Worm (Caenorhabditis elegans) whole organism, L4 larva: ENCODE measurements around the gene T20D4.10.

ENCODE experiments used
- F44E2.7 ChIP-seq: fragments of 200-800 bp; sonication (Bioruptor generic); IDR thresholded peaks from 2 replicates; pipeline ENCODE4 v2.1.2; 2022; ENCODE audit warnings: missing genetic modification characterization, missing compliant biosample characterization
- R02D3.7 ChIP-seq: fragments of 150-350 bp; sonication (generic microtip); optimal IDR thresholded peaks from 3 replicates; lab custom pipeline; 2014; ENCODE audit warnings: missing biosample characterization, missing genetic modification characterization
- T26A8.4 ChIP-seq: fragments of 200-800 bp; sonication (Bioruptor generic); IDR thresholded peaks from 2 replicates; pipeline ENCODE4 v1.3.6; 2022; ENCODE audit warnings: missing genetic modification characterization, missing compliant biosample characterization
- Y105C5A.15 ChIP-seq: fragments of 200-800 bp; sonication (Bioruptor generic); IDR thresholded peaks from 2 replicates; pipeline ENCODE4 v1.3.6; 2022; ENCODE audit warnings: missing genetic modification characterization, missing compliant biosample characterization
- Y75B8A.6 ChIP-seq: fragments of 200-800 bp; sonication (Bioruptor generic); IDR thresholded peaks from 2 replicates; pipeline ENCODE4 v1.3.6; 2022; ENCODE audit warnings: missing genetic modification reagents, missing genetic modification characterization, missing compliant biosample characterization
- aly-2 ChIP-seq: sonication (generic microtip); optimal IDR thresholded peaks from 2 replicates; lab custom pipeline; 2018; ENCODE audit warnings: missing biosample characterization, missing genetic modification characterization
- arid-1 ChIP-seq: fragments of 200-800 bp; sonication (Bioruptor generic); conservative IDR thresholded peaks from 2 replicates; pipeline ENCODE4 v1.3.6; 2022; ENCODE audit warnings: missing genetic modification reagents, missing genetic modification characterization, missing compliant biosample characterization
- ceh-32 ChIP-seq: sonication (generic microtip); optimal IDR thresholded peaks from 2 replicates; lab custom pipeline; 2016; ENCODE audit warnings: mild to moderate bottlenecking, missing genetic modification characterization, missing compliant biosample characterization; ENCODE audit not compliant: poor library complexity
- ceh-44 ChIP-seq: fragments of 200-800 bp; sonication (Bioruptor generic); IDR thresholded peaks from 2 replicates; pipeline ENCODE4 v1.3.6; 2022; ENCODE audit warnings: missing genetic modification reagents, missing genetic modification characterization, missing compliant biosample characterization
- ceh-62 ChIP-seq: sonication (generic microtip); optimal IDR thresholded peaks from 2 replicates; lab custom pipeline; 2017; ENCODE audit warnings: missing biosample characterization, missing genetic modification characterization
- ceh-82 ChIP-seq: sonication (generic microtip); optimal IDR thresholded peaks from 2 replicates; lab custom pipeline; 2017; ENCODE audit warnings: missing biosample characterization, missing genetic modification characterization
- ces-1 ChIP-seq: fragments of 150-350 bp; sonication (generic microtip); optimal IDR thresholded peaks from 4 replicates; lab custom pipeline; 2014; ENCODE audit warnings: missing biosample characterization, missing genetic modification reagents, missing genetic modification characterization
- cey-2 ChIP-seq: sonication (generic microtip); optimal IDR thresholded peaks from 3 replicates; lab custom pipeline; 2017; ENCODE audit warnings: missing genetic modification characterization, mild to moderate bottlenecking, missing compliant biosample characterization, antibody characterized with exemption, borderline replicate concordance; ENCODE audit not compliant: insufficient read depth
- ctbp-1 ChIP-seq: fragments of 200-800 bp; sonication (Bioruptor generic); IDR thresholded peaks from 2 replicates; pipeline ENCODE4 v1.3.6; 2022; ENCODE audit warnings: missing genetic modification reagents, missing genetic modification characterization, missing compliant biosample characterization
- daf-12 ChIP-seq: fragments of 150-350 bp; optimal IDR thresholded peaks from 2 replicates; lab custom pipeline; 2014; ENCODE audit warnings: missing biosample characterization, missing genetic modification reagents, missing genetic modification characterization
- daf-19 ChIP-seq: fragments of 200-800 bp; sonication (Bioruptor generic); conservative IDR thresholded peaks from 2 replicates; pipeline ENCODE4 v1.3.6; 2022; ENCODE audit warnings: missing genetic modification characterization, missing compliant biosample characterization
- dmd-9 ChIP-seq: fragments of 200-800 bp; sonication (Bioruptor generic); IDR thresholded peaks from 2 replicates; pipeline ENCODE4 v1.3.6; 2022; ENCODE audit warnings: missing genetic modification reagents, missing genetic modification characterization, missing compliant biosample characterization
- duxl-1 ChIP-seq: sonication (generic microtip); optimal IDR thresholded peaks from 2 replicates; lab custom pipeline; 2016; ENCODE audit warnings: mild to moderate bottlenecking, missing genetic modification characterization, moderate library complexity, missing compliant biosample characterization; ENCODE audit not compliant: poor library complexity
- dve-1 ChIP-seq: sonication (generic microtip); optimal IDR thresholded peaks from 2 replicates; lab custom pipeline; 2017; ENCODE audit warnings: antibody characterized with exemption, mild to moderate bottlenecking, missing genetic modification characterization, missing compliant biosample characterization; ENCODE audit not compliant: insufficient read depth
- gei-8 ChIP-seq: fragments of 200-800 bp; sonication (Bioruptor generic); optimal IDR thresholded peaks from 2 replicates; lab custom pipeline; 2018; ENCODE audit warnings: mild to moderate bottlenecking, missing genetic modification characterization, missing compliant biosample characterization
- hif-1 ChIP-seq, 2 experiments: sonication (generic microtip); optimal IDR thresholded peaks; 2 replicates each; lab custom pipeline; 2016 to 2017; ENCODE audit warnings: missing compliant biosample characterization in 2 of 2, missing genetic modification characterization in 2 of 2, missing genetic modification reagents in 2 of 2, missing genotype in 2 of 2, mild to moderate bottlenecking in 1 of 2
- hlh-11 ChIP-seq: fragments of 200-800 bp; sonication (Bioruptor generic); optimal IDR thresholded peaks from 2 replicates; lab custom pipeline; 2018; ENCODE audit warnings: mild to moderate bottlenecking, missing genetic modification characterization, missing compliant biosample characterization
- hlh-30 ChIP-seq: sonication (generic microtip); optimal IDR thresholded peaks from 2 replicates; lab custom pipeline; 2017; ENCODE audit warnings: antibody characterized with exemption, mild to moderate bottlenecking, missing genetic modification characterization, missing compliant biosample characterization; ENCODE audit not compliant: insufficient read depth
- lin-1 ChIP-seq: fragments of 200-800 bp; sonication (Bioruptor generic); IDR thresholded peaks from 2 replicates; pipeline ENCODE4 v1.3.6; 2022; ENCODE audit warnings: missing genetic modification reagents, missing genetic modification characterization, missing compliant biosample characterization
- lin-29 ChIP-seq: fragments of 200-800 bp; sonication (Bioruptor generic); IDR thresholded peaks from 2 replicates; pipeline ENCODE4 v1.3.6; 2022; ENCODE audit warnings: missing genetic modification reagents, missing genetic modification characterization, missing compliant biosample characterization
- lin-39 ChIP-seq: fragments of 150-350 bp; optimal IDR thresholded peaks from 2 replicates; lab custom pipeline; 2014; ENCODE audit warnings: missing biosample characterization, missing genetic modification reagents, missing genetic modification characterization
- lir-3 ChIP-seq: sonication (generic microtip); optimal IDR thresholded peaks from 2 replicates; lab custom pipeline; 2016; ENCODE audit warnings: mild to moderate bottlenecking, missing genetic modification characterization, missing compliant biosample characterization
- lsy-2 ChIP-seq, 2 experiments: fragments of 150-350 bp in 1 of 2; sonication (generic microtip) in 1 of 2; optimal IDR thresholded peaks; 2 replicates each; lab custom pipeline; 2014 to 2017; ENCODE audit warnings: missing biosample characterization in 2 of 2, missing genetic modification characterization in 2 of 2
- mdt-29 ChIP-seq: fragments of 200-800 bp; sonication (Bioruptor generic); IDR thresholded peaks from 2 replicates; pipeline ENCODE4 v1.3.6; 2022; ENCODE audit warnings: missing genetic modification reagents, missing genetic modification characterization, missing compliant biosample characterization
- mep-1 ChIP-seq: fragments of 150-350 bp; sonication (generic microtip); optimal IDR thresholded peaks from 3 replicates; lab custom pipeline; 2014; ENCODE audit warnings: missing biosample characterization, missing genetic modification characterization
- mxl-3 ChIP-seq: fragments of 200-800 bp; sonication (Bioruptor generic); optimal IDR thresholded peaks from 2 replicates; lab custom pipeline; 2018; ENCODE audit warnings: mild to moderate bottlenecking, missing genetic modification characterization, missing compliant biosample characterization
- nhr-10 ChIP-seq: fragments of 150-350 bp; optimal IDR thresholded peaks from 2 replicates; lab custom pipeline; 2014; ENCODE audit warnings: missing biosample characterization, missing genetic modification characterization
- nhr-102 ChIP-seq: sonication (generic microtip); optimal IDR thresholded peaks from 2 replicates; lab custom pipeline; 2016; ENCODE audit warnings: mild to moderate bottlenecking, missing genetic modification characterization, moderate library complexity, missing compliant biosample characterization
- nhr-11 ChIP-seq: fragments of 150-350 bp; optimal IDR thresholded peaks from 2 replicates; lab custom pipeline; 2014; ENCODE audit warnings: missing biosample characterization, missing genetic modification characterization
- nhr-111 ChIP-seq: fragments of 200-800 bp; sonication (Bioruptor generic); optimal IDR thresholded peaks from 2 replicates; lab custom pipeline; 2018; ENCODE audit warnings: mild to moderate bottlenecking, missing genetic modification characterization, missing compliant biosample characterization
- nhr-41 ChIP-seq: fragments of 200-800 bp; sonication (Bioruptor generic); IDR thresholded peaks from 2 replicates; pipeline ENCODE4 v1.3.6; 2022; ENCODE audit warnings: missing genetic modification reagents, missing genetic modification characterization, missing compliant biosample characterization
- nhr-48 ChIP-seq: sonication (generic microtip); optimal IDR thresholded peaks from 2 replicates; lab custom pipeline; 2016; ENCODE audit warnings: mild to moderate bottlenecking, missing genetic modification characterization, missing compliant biosample characterization
- pha-4 ChIP-seq, 2 experiments: fragments of 150-350 bp in 1 of 2; fragments of 200-800 bp in 1 of 2; sonication (Bioruptor generic) in 1 of 2; IDR thresholded peaks in 1 of 2; optimal IDR thresholded peaks in 1 of 2; 2 replicates each; pipeline versions ENCODE4 v1.3.6 to Lab custom; 2014 to 2022; ENCODE audit warnings: missing genetic modification characterization in 2 of 2, missing genetic modification reagents in 2 of 2, missing biosample characterization in 1 of 2, missing compliant biosample characterization in 1 of 2
- sdz-12 ChIP-seq: fragments of 200-800 bp; sonication (Bioruptor generic); optimal IDR thresholded peaks from 2 replicates; lab custom pipeline; 2018; ENCODE audit warnings: mild to moderate bottlenecking, missing genetic modification characterization, missing compliant biosample characterization
- set-16 ChIP-seq: fragments of 200-800 bp; sonication (Bioruptor generic); IDR thresholded peaks from 2 replicates; pipeline ENCODE4 v1.3.6; 2022; ENCODE audit warnings: missing genetic modification reagents, missing genetic modification characterization, missing compliant biosample characterization
- skn-1 ChIP-seq: fragments of 150-350 bp; optimal IDR thresholded peaks from 2 replicates; lab custom pipeline; 2014; ENCODE audit warnings: missing biosample characterization, missing genetic modification characterization
- snpc-4 ChIP-seq: fragments of 150-350 bp; optimal IDR thresholded peaks from 2 replicates; lab custom pipeline; 2014; ENCODE audit warnings: missing biosample characterization, missing genetic modification characterization
- spr-3 ChIP-seq: fragments of 200-800 bp; sonication (Bioruptor generic); optimal IDR thresholded peaks from 2 replicates; lab custom pipeline; 2018; ENCODE audit warnings: mild to moderate bottlenecking, missing genetic modification characterization, missing compliant biosample characterization
- tra-1 ChIP-seq: fragments of 200-800 bp; sonication (Bioruptor generic); IDR thresholded peaks from 2 replicates; pipeline ENCODE4 v1.3.6; 2022; ENCODE audit warnings: missing genetic modification reagents, missing genetic modification characterization, missing compliant biosample characterization
- unc-130 ChIP-seq: sonication (generic microtip); optimal IDR thresholded peaks from 2 replicates; lab custom pipeline; 2016; ENCODE audit warnings: missing genetic modification reagents, missing genetic modification characterization, missing compliant biosample characterization
- unc-39 ChIP-seq: sonication (generic microtip); optimal IDR thresholded peaks from 2 replicates; lab custom pipeline; 2017; ENCODE audit warnings: missing biosample characterization, missing genetic modification characterization
- unc-62 ChIP-seq, 3 experiments: fragments of 150-350 bp in 1 of 3; sonication (generic microtip); optimal IDR thresholded peaks in 2 of 3; peaks in 1 of 3; 1 replicate in 1 of 3; 2 replicates in 2 of 3; lab custom pipeline; 2014 to 2017; ENCODE audit warnings: missing biosample characterization in 3 of 3, missing genetic modification characterization in 3 of 3, missing genetic modification reagents in 3 of 3, missing genotype in 1 of 3
- vab-7 ChIP-seq: fragments of 200-800 bp; sonication (Bioruptor generic); IDR thresholded peaks from 2 replicates; pipeline ENCODE4 v1.3.6; 2022; ENCODE audit warnings: missing genetic modification reagents, missing genetic modification characterization, missing compliant biosample characterization
- zag-1 ChIP-seq: fragments of 150-350 bp; optimal IDR thresholded peaks from 2 replicates; lab custom pipeline; 2014; ENCODE audit warnings: missing biosample characterization, missing genetic modification characterization
- ztf-11 ChIP-seq: fragments of 150-350 bp; optimal IDR thresholded peaks from 2 replicates; lab custom pipeline; 2014; ENCODE audit warnings: missing biosample characterization, missing genetic modification characterization

Gene T20D4.10

ce11 chrV:3391005-3391404 lies 9.0 kb upstream of the T20D4.10 start:
- TF ChIP-seq nhr-41 (GFP tag; lab: Robert Waterston, UW), result no peak
- no peak for TF ChIP-seq daf-19
- TF ChIP-seq arid-1 (GFP tag; lab: Robert Waterston, UW), result no peak
- peak; percentile 85 for TF ChIP-seq mep-1 (tag; lab: Kevin White, UChicago)
- no peak for TF ChIP-seq Y75B8A.6 (GFP tag; lab: Robert Waterston, UW)
- no peak for TF ChIP-seq R02D3.7 (tag; lab: Kevin White, UChicago)
- no peak for TF ChIP-seq mdt-29 (GFP tag; lab: Robert Waterston, UW)
- peak; percentile 73 for TF ChIP-seq hlh-30 (tag; lab: Kevin White, UChicago)
- TF ChIP-seq duxl-1 (tag; lab: Kevin White, UChicago), result peak; percentile 78
- no peak for TF ChIP-seq aly-2 (tag; lab: Kevin White, UChicago)
- no peak; the same call in 1 of the 2 replicates for TF ChIP-seq dmd-9 (GFP tag; lab: Robert Waterston, UW)
- TF ChIP-seq cey-2 (tag; lab: Kevin White, UChicago), result peak; percentile 18
- no peak for TF ChIP-seq lin-39 (tag; lab: Kevin White, UChicago)
- TF ChIP-seq spr-3 (GFP tag; lab: Kevin White, UChicago), result no peak
- TF ChIP-seq ztf-11, result no peak
- TF ChIP-seq ctbp-1, result peak; percentile 57; the same call in 1 of the 2 replicates
- peak; percentile 75 to 87 for TF ChIP-seq lsy-2 (tag; optimal IDR thresholded peaks at IDR 0.05; lab: Kevin White, UChicago)
- no peak for TF ChIP-seq ceh-62 (tag; lab: Kevin White, UChicago)
- 0 out of 2 replicates have a peak, but pooled peaks have one; percentile 31 for TF ChIP-seq tra-1
- TF ChIP-seq unc-39 (tag; lab: Kevin White, UChicago), result no peak
- no peak for TF ChIP-seq unc-130 (GFP tag; lab: Kevin White, UChicago)
- no peak for TF ChIP-seq F44E2.7 (GFP tag; lab: Robert Waterston, UW)
- TF ChIP-seq pha-4 (GFP tag; IDR thresholded peaks at IDR 0.05; lab: Robert Waterston, UW), result no peak
- peak; percentile 70 for TF ChIP-seq pha-4 (tag; optimal IDR thresholded peaks at IDR 0.05; lab: Kevin White, UChicago)
- no peak for TF ChIP-seq dve-1 (tag; lab: Kevin White, UChicago)
- TF ChIP-seq gei-8 (GFP tag; lab: Kevin White, UChicago), result no peak
- no peak for TF ChIP-seq Y105C5A.15
- no peak for TF ChIP-seq lir-3
- TF ChIP-seq hif-1 (tag; optimal IDR thresholded peaks at IDR 0.05; lab: Kevin White, UChicago), result peak in 1 of 2 experiments; percentile 49
- no peak for TF ChIP-seq skn-1 (tag; lab: Kevin White, UChicago)
- no peak for TF ChIP-seq sdz-12
- TF ChIP-seq set-16 (GFP tag; lab: Robert Waterston, UW), result no peak
- peak; percentile 44; the same call in 1 of the 2 replicates for TF ChIP-seq T26A8.4 (GFP tag; lab: Robert Waterston, UW)
- no peak for TF ChIP-seq ceh-32 (tag; lab: Kevin White, UChicago)
- peak; percentile 87 for TF ChIP-seq mxl-3 (GFP tag; lab: Kevin White, UChicago)
- no peak for TF ChIP-seq ceh-44
- TF ChIP-seq nhr-10 (tag; lab: Kevin White, UChicago), result peak; percentile 12
- TF ChIP-seq vab-7 (GFP tag; lab: Robert Waterston, UW), result no peak
- no peak for TF ChIP-seq lin-29
- TF ChIP-seq hlh-11, result peak; percentile 93
- TF ChIP-seq daf-12, result no peak
- no peak for TF ChIP-seq zag-1
- TF ChIP-seq nhr-11 (tag; lab: Kevin White, UChicago), result peak; percentile 83
- TF ChIP-seq ceh-82 (tag; lab: Kevin White, UChicago), result no peak
- no peak for TF ChIP-seq nhr-102 (tag; lab: Kevin White, UChicago)
- TF ChIP-seq unc-62 (GFP tag; optimal IDR thresholded peaks at IDR 0.05 in 1 of 2; lab: Kevin White, UChicago), result peak in 1 of 2 experiments; percentile 67
- TF ChIP-seq unc-62 (tag; optimal IDR thresholded peaks at IDR 0.05; lab: Kevin White, UChicago), result no peak
- peak; percentile 96 for TF ChIP-seq nhr-48 (tag; lab: Kevin White, UChicago)
- TF ChIP-seq nhr-111, result no peak
- no peak for TF ChIP-seq ces-1 (GFP tag; lab: Kevin White, UChicago)
- no peak for TF ChIP-seq snpc-4
- TF ChIP-seq lin-1 (GFP tag; lab: Robert Waterston, UW), result no peak
